Worm (Caenorhabditis elegans) whole organism, L4/young adult: Measurements from ENCODE around the gene H37A05.4.

Source experiments
- W03F9.2 ChIP-seq: fragments of 150-350 bp; optimal IDR thresholded peaks from 2 replicates; lab custom pipeline; 2014; ENCODE audit warnings: missing biosample characterization, missing genetic modification characterization
- dao-5 ChIP-seq: sonication (generic microtip); optimal IDR thresholded peaks from 2 replicates; lab custom pipeline; 2016; ENCODE audit warnings: missing genotype, missing genetic modification characterization, moderate library complexity, missing compliant biosample characterization
- him-1 ChIP-seq: sonication (generic microtip); optimal IDR thresholded peaks from 2 replicates; lab custom pipeline; 2016; ENCODE audit warnings: missing genotype, missing genetic modification reagents, missing genetic modification characterization, missing compliant biosample characterization

The H37A05.4 gene

ce11 chrV:13664340-13664916, 14.8 kb upstream of the H37A05.4 start:
- TF ChIP-seq him-1 (tag; lab: Kevin White, UChicago) (no peak), W03F9.2 (tag; lab: Kevin White, UChicago) (no peak), dao-5 (no peak)

- TF ChIP-seq W03F9.2 (tag; lab: Kevin White, UChicago): no peak
- no peak for TF ChIP-seq dao-5
- TF ChIP-seq him-1 (tag; lab: Kevin White, UChicago): no peak
Observed at ce11 chrV:13660660-13661325, 11.2 kb upstream of the H37A05.4 start, which contains the start of gene letm-1. letm-1 (plus strand) TSS chrV:13661257.

ce11 chrV:13660115-13660514, 10.5 kb upstream of the H37A05.4 start:
- TF ChIP-seq dao-5: no peak
- peak; percentile 68 for TF ChIP-seq W03F9.2 (tag; lab: Kevin White, UChicago)
- TF ChIP-seq him-1 (tag; lab: Kevin White, UChicago): no peak

DNA sequence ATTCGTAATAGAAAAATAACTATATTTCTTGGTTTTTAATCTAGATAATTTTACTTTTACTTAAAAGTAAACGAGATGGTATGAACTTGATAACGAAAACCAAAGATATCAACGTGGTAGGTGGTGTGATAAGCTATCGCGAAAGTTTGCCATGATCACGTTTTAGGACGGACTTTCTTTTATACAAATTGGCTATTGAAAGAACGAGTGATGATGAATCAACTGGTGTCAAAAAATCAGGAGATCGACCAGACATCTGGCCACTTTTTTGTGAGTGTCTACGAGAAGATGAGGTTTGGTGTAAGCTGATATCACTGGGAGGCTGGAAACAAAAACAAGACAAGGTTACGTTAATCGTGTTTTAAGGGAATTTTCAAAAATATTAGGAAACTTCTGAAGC, 9.6 kb upstream of the H37A05.4 start:
- TF ChIP-seq W03F9.2 (tag; lab: Kevin White, UChicago) (no peak), him-1 (tag; lab: Kevin White, UChicago) (no peak)

- TF ChIP-seq W03F9.2 (tag; lab: Kevin White, UChicago) (peak; percentile 28), dao-5 (no peak), him-1 (tag; lab: Kevin White, UChicago) (no peak)
Observed at ce11 chrV:13658577-13658976, 9.0 kb upstream of the H37A05.4 start.

DNA sequence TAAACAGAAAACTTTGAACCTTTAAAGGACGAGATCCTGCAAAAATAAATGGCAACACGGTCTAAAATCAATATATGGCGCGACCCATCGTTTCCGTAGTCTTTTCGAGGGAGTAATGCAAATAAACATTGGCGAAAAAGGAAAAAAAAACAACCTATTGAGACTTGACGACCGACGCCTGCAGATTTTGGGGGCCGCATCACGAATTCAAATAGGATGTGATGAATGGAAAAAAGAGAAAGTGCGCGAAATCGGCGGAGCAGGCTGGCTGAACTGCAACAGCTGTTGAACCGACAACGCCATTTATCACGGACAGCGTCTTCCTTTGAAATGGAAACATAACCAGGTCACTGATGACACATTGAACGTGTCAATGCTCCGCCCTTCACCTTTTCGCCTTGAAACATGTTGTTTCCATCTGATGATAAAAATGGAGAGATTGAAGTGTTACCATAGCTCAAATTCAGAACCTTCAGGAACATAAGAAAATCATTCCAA, 8.3 kb upstream of the H37A05.4 start:
- TF ChIP-seq W03F9.2 (tag; lab: Kevin White, UChicago) (no peak), dao-5 (no peak), him-1 (tag; lab: Kevin White, UChicago) (no peak)

- no peak for TF ChIP-seq dao-5
- TF ChIP-seq W03F9.2 (tag; lab: Kevin White, UChicago): peak; percentile 29
Observed at ce11 chrV:13657291-13657690, 7.7 kb upstream of the H37A05.4 start.

ce11 chrV:13656346-13657254, 7.0 kb upstream of the H37A05.4 start:
- TF ChIP-seq him-1 (tag; lab: Kevin White, UChicago) (no peak), dao-5 (no peak), W03F9.2 (tag; lab: Kevin White, UChicago) (no peak)

DNA sequence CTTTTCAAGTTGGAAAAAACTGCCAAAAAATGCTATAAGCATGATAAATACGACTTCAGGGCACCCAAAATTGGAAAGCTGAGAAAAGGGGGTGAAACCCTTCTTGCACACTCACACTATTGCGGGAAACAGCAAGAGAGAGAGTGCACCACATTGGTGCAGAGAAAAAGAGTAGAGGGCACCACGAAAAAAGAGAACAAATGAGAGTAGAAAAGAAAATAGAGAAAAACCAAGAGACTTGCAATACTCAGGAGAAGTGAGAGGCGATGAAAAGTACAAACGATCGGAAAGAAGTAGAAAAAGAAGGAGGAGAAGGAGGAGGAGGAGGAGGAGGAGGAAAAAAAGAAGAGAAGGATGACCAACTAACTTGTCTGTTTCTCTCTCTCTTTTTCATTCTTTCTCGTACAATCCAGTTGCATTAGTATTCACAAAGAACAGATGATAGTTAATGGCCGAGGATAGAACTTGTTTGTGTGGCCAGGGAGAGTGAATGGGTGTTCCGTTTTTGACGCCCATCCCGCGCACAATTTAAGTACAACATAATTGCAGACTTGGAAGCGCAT, 5.7 kb upstream of the H37A05.4 start:
- no peak for TF ChIP-seq W03F9.2 (tag; lab: Kevin White, UChicago)
- peak; percentile 48 for TF ChIP-seq him-1 (tag; lab: Kevin White, UChicago)

ce11 chrV:13654394-13654792, 4.8 kb upstream of the H37A05.4 start:
- TF ChIP-seq dao-5: no peak

DNA sequence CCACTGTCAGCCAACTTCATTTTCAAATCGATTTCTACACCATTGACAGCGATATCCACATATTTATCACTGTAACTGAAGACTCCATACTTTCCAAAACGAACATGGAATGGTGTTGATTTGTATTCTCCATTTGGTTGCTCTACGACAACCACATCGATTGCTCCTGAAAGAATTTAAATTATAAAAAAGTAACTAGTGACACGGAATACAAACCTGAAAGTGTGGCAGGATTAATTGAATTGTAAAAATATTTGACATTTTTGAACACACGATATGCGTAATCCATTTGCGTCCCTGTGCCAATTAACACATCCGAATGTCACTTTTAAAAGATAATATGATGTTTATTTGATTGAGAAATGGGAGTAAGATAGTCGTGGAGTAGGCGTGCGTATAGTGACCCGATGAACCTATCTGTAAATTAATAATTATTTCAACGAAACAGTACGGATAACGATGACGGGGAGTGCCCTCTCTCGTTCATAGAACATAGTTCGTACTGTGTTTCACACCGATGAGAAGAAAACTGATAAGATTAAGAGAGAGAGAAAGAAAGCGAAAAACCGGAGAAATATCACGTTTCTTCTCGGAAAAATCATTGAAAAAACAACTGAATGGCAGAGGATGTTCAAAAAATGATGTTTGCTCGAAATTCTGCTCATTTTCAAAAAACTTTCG, 4.3 kb upstream of the H37A05.4 start, which contains the start of gene lpin-1:
Gene lpin-1 (minus strand): TSS at position 417 of the 681 bp plus-strand sequence.
- no peak for TF ChIP-seq W03F9.2 (tag; lab: Kevin White, UChicago)
- TF ChIP-seq dao-5: no peak
- no peak for TF ChIP-seq him-1 (tag; lab: Kevin White, UChicago)

DNA sequence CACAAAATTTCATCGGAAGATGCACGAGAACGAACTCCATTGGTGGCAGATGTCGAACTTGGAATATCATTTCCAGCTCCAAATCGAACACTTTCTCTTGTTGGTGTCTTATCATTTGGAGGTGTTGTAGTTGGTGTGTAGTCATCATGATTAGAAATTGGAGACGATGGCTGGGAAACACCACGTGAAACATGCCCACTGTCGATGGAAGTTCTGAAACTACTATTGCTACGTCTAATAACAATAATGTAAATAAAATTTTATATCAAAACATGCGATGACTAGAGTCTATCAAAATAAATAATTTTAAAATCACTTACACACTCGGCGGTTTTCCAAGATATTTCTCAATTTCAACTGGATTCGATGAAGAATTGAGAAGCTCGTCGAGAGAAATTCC, 2.7 kb upstream of the H37A05.4 start:
- TF ChIP-seq W03F9.2 (tag; lab: Kevin White, UChicago) (no peak), dao-5 (no peak), him-1 (tag; lab: Kevin White, UChicago) (no peak)

- TF ChIP-seq dao-5 (no peak), W03F9.2 (tag; lab: Kevin White, UChicago) (no peak), him-1 (tag; lab: Kevin White, UChicago) (no peak)
Observed at ce11 chrV:13650800-13651199, 1.2 kb upstream of the H37A05.4 start.
